Worm (Caenorhabditis elegans) whole organism, young adult: Measurements from ENCODE around the gene F59A7.12.
A peak's percentile ranks its signal among the peaks of the same experiment; 100 is the strongest.

ENCODE experiments used
- B0035.1 ChIP-seq: sonication (generic microtip); optimal IDR thresholded peaks from 2 replicates; lab custom pipeline; 2016; ENCODE audit warnings: missing genetic modification characterization, mild to moderate bottlenecking, missing compliant biosample characterization, missing genotype, missing genetic modification reagents
- B0261.1 ChIP-seq: sonication (generic microtip); optimal IDR thresholded peaks from 2 replicates; lab custom pipeline; 2016; ENCODE audit warnings: mild to moderate bottlenecking, missing genetic modification characterization, moderate library complexity, missing compliant biosample characterization
- B0336.3 ChIP-seq: fragments of 200-800 bp; sonication (Bioruptor generic); IDR thresholded peaks from 2 replicates; pipeline ENCODE4 v1.3.6; 2022; ENCODE audit warnings: missing genetic modification characterization, missing compliant biosample characterization
- C06A6.2 ChIP-seq: fragments of 200-800 bp; sonication (Bioruptor generic); conservative IDR thresholded peaks from 2 replicates; pipeline ENCODE4 v1.3.6; 2022; ENCODE audit warnings: missing genetic modification characterization, missing compliant biosample characterization
- C17E4.6 ChIP-seq: fragments of 200-800 bp; sonication (Bioruptor generic); IDR thresholded peaks from 2 replicates; pipeline ENCODE4 v1.3.6; 2022; ENCODE audit warnings: missing genetic modification reagents, missing genetic modification characterization, missing compliant biosample characterization
- D2030.7 ChIP-seq: fragments of 200-800 bp; sonication (Bioruptor generic); IDR thresholded peaks from 2 replicates; pipeline ENCODE4 v1.3.6; 2022; ENCODE audit warnings: missing genetic modification reagents, missing genetic modification characterization, missing compliant biosample characterization
- F22D6.2 ChIP-seq: sonication (generic microtip); optimal IDR thresholded peaks from 2 replicates; lab custom pipeline; 2016; ENCODE audit warnings: mild to moderate bottlenecking, missing genetic modification characterization, missing compliant biosample characterization
- F33H1.4 ChIP-seq: fragments of 200-800 bp; sonication (Bioruptor generic); IDR thresholded peaks from 2 replicates; pipeline ENCODE4 v1.3.6; 2022; ENCODE audit warnings: missing genetic modification reagents, missing genetic modification characterization, missing compliant biosample characterization
- F57A8.1 ChIP-seq: fragments of 200-800 bp; sonication (Bioruptor generic); optimal IDR thresholded peaks from 2 replicates; lab custom pipeline; 2018; ENCODE audit warnings: mild to moderate bottlenecking, missing genetic modification characterization, moderate library complexity, missing compliant biosample characterization
- T07F8.4 ChIP-seq: sonication (generic microtip); optimal IDR thresholded peaks from 2 replicates; lab custom pipeline; 2016; ENCODE audit warnings: mild to moderate bottlenecking, missing genetic modification characterization, moderate library complexity, missing compliant biosample characterization
- Y53G8AR.9 ChIP-seq: fragments of 200-800 bp; sonication (Bioruptor generic); conservative IDR thresholded peaks from 2 replicates; pipeline ENCODE4 v1.3.6; 2022; ENCODE audit warnings: missing genetic modification reagents, missing genetic modification characterization, missing compliant biosample characterization
- akir-1 ChIP-seq: fragments of 200-800 bp; sonication (Bioruptor generic); optimal IDR thresholded peaks from 2 replicates; lab custom pipeline; 2018; ENCODE audit warnings: mild to moderate bottlenecking, missing genetic modification characterization, moderate library complexity, missing compliant biosample characterization
- aptf-3 ChIP-seq: fragments of 200-800 bp; sonication (Bioruptor generic); IDR thresholded peaks from 2 replicates; pipeline ENCODE4 v1.3.6; 2022; ENCODE audit warnings: missing genetic modification characterization, missing compliant biosample characterization
- athp-1 ChIP-seq: sonication (generic microtip); optimal IDR thresholded peaks from 2 replicates; lab custom pipeline; 2017; ENCODE audit warnings: mild to moderate bottlenecking, missing genetic modification characterization, missing compliant biosample characterization
- attf-6 ChIP-seq: fragments of 200-800 bp; sonication (Bioruptor generic); IDR thresholded peaks from 2 replicates; pipeline ENCODE4 v1.3.6; 2022; ENCODE audit warnings: missing genetic modification reagents, missing genetic modification characterization, missing compliant biosample characterization
- ccch-3 ChIP-seq: fragments of 200-800 bp; sonication (Bioruptor generic); optimal IDR thresholded peaks from 2 replicates; lab custom pipeline; 2018; ENCODE audit warnings: mild to moderate bottlenecking, missing genetic modification characterization, missing compliant biosample characterization
- cebp-1 ChIP-seq, 2 experiments: fragments of 200-800 bp in 1 of 2; sonication (Bioruptor generic) in 1 of 2; sonication (generic microtip) in 1 of 2; IDR thresholded peaks in 1 of 2; optimal IDR thresholded peaks in 1 of 2; 2 replicates each; pipeline versions ENCODE4 v1.3.6 to Lab custom; 2017 to 2022; ENCODE audit warnings: missing compliant biosample characterization in 2 of 2, missing genetic modification characterization in 2 of 2, mild to moderate bottlenecking in 1 of 2, missing genetic modification reagents in 1 of 2, moderate library complexity in 1 of 2
- cebp-2 ChIP-seq: fragments of 200-800 bp; sonication (Bioruptor generic); IDR thresholded peaks from 2 replicates; pipeline ENCODE4 v1.3.6; 2022; ENCODE audit warnings: missing genetic modification characterization, missing compliant biosample characterization
- ceh-100 ChIP-seq: fragments of 200-800 bp; sonication (Bioruptor generic); IDR thresholded peaks from 2 replicates; pipeline ENCODE4 v1.3.6; 2022; ENCODE audit warnings: missing genetic modification reagents, missing genetic modification characterization, missing compliant biosample characterization
- ceh-79 ChIP-seq: sonication (generic microtip); optimal IDR thresholded peaks from 2 replicates; lab custom pipeline; 2017; ENCODE audit warnings: mild to moderate bottlenecking, missing genetic modification characterization, missing compliant biosample characterization
- ceh-91 ChIP-seq: fragments of 200-800 bp; sonication (Bioruptor generic); IDR thresholded peaks from 2 replicates; pipeline ENCODE4 v1.3.6; 2022; ENCODE audit warnings: missing genetic modification reagents, missing genetic modification characterization, missing compliant biosample characterization
- dpl-1 ChIP-seq: fragments of 150-350 bp; optimal IDR thresholded peaks from 2 replicates; lab custom pipeline; 2014; ENCODE audit warnings: missing biosample characterization, missing genetic modification reagents, missing genetic modification characterization
- efl-1 ChIP-seq: fragments of 150-350 bp; optimal IDR thresholded peaks from 2 replicates; lab custom pipeline; 2014; ENCODE audit warnings: missing biosample characterization, missing genetic modification reagents, missing genetic modification characterization
- egl-18 ChIP-seq: fragments of 200-800 bp; sonication (Bioruptor generic); IDR thresholded peaks from 2 replicates; pipeline ENCODE4 v1.3.6; 2022; ENCODE audit warnings: missing genetic modification reagents, missing genetic modification characterization, missing compliant biosample characterization
- hlh-26 ChIP-seq: fragments of 200-800 bp; sonication (Bioruptor generic); conservative IDR thresholded peaks from 2 replicates; pipeline ENCODE4 v1.3.6; 2022; ENCODE audit warnings: missing genetic modification reagents, missing genetic modification characterization, missing compliant biosample characterization
- hrde-1 ChIP-seq: sonication (generic microtip); optimal IDR thresholded peaks from 2 replicates; lab custom pipeline; 2016; ENCODE audit warnings: missing genetic modification characterization, mild to moderate bottlenecking, missing compliant biosample characterization, moderate library complexity, missing genotype, missing genetic modification reagents, borderline replicate concordance
- lir-1 ChIP-seq: fragments of 200-800 bp; sonication (Bioruptor generic); conservative IDR thresholded peaks from 2 replicates; pipeline ENCODE4 v1.3.6; 2022; ENCODE audit warnings: missing genetic modification reagents, missing genetic modification characterization, missing compliant biosample characterization
- lsl-1 ChIP-seq: fragments of 200-800 bp; sonication (Bioruptor generic); optimal IDR thresholded peaks from 2 replicates; lab custom pipeline; 2018; ENCODE audit warnings: mild to moderate bottlenecking, missing genetic modification characterization, moderate library complexity, missing compliant biosample characterization
- madf-10 ChIP-seq: sonication (generic microtip); optimal IDR thresholded peaks from 2 replicates; lab custom pipeline; 2016; ENCODE audit warnings: mild to moderate bottlenecking, missing genetic modification characterization, missing compliant biosample characterization
- madf-6 ChIP-seq: fragments of 200-800 bp; sonication (Bioruptor generic); IDR thresholded peaks from 2 replicates; pipeline ENCODE4 v1.3.6; 2022; ENCODE audit warnings: missing genetic modification reagents, missing genetic modification characterization, missing compliant biosample characterization
- mel-28 ChIP-seq: sonication (generic microtip); optimal IDR thresholded peaks from 2 replicates; lab custom pipeline; 2016; ENCODE audit warnings: borderline replicate concordance, mild to moderate bottlenecking, missing genetic modification characterization, missing compliant biosample characterization
- mes-4 ChIP-seq: sonication (generic microtip); optimal IDR thresholded peaks from 2 replicates; lab custom pipeline; 2016; ENCODE audit warnings: missing genotype, missing genetic modification characterization, missing compliant biosample characterization
- mxl-1 ChIP-seq: sonication (generic microtip); optimal IDR thresholded peaks from 2 replicates; lab custom pipeline; 2016; ENCODE audit warnings: missing genetic modification characterization, missing compliant biosample characterization
- nfya-1 ChIP-seq: sonication (generic microtip); optimal IDR thresholded peaks from 2 replicates; lab custom pipeline; 2017; ENCODE audit warnings: antibody characterized with exemption, missing compliant biosample characterization, missing genetic modification characterization, borderline replicate concordance; ENCODE audit not compliant: insufficient read depth
- nfya-2 ChIP-seq: fragments of 200-800 bp; sonication (Bioruptor generic); IDR thresholded peaks from 2 replicates; pipeline ENCODE4 v1.3.6; 2022; ENCODE audit warnings: missing genetic modification reagents, missing genetic modification characterization, missing compliant biosample characterization
- nfyb-1 ChIP-seq: fragments of 200-800 bp; sonication (Bioruptor generic); IDR thresholded peaks from 2 replicates; pipeline ENCODE4 v1.3.6; 2022; ENCODE audit warnings: missing genetic modification reagents, missing genetic modification characterization, missing compliant biosample characterization
- nhr-120 ChIP-seq: fragments of 200-800 bp; sonication (Bioruptor generic); IDR thresholded peaks from 2 replicates; pipeline ENCODE4 v1.3.6; 2022; ENCODE audit warnings: missing genetic modification characterization, missing compliant biosample characterization
- nhr-179 ChIP-seq: sonication (generic microtip); optimal IDR thresholded peaks from 2 replicates; lab custom pipeline; 2016; ENCODE audit warnings: mild to moderate bottlenecking, missing genetic modification characterization, missing compliant biosample characterization
- pbrm-1 ChIP-seq: fragments of 200-800 bp; sonication (Bioruptor generic); IDR thresholded peaks from 2 replicates; pipeline ENCODE4 v1.3.6; 2022; ENCODE audit warnings: missing genetic modification reagents, missing genetic modification characterization, missing compliant biosample characterization
- pha-4 ChIP-seq: fragments of 150-350 bp; sonication (generic microtip); optimal IDR thresholded peaks from 2 replicates; lab custom pipeline; 2014; ENCODE audit warnings: missing biosample characterization, missing genetic modification reagents, missing genetic modification characterization
- rcor-1 ChIP-seq: fragments of 200-800 bp; sonication (Bioruptor generic); IDR thresholded peaks from 2 replicates; pipeline ENCODE4 v1.3.6; 2022; ENCODE audit warnings: missing genetic modification reagents, missing genetic modification characterization, missing compliant biosample characterization
- sdz-38 ChIP-seq: sonication (generic microtip); optimal IDR thresholded peaks from 2 replicates; lab custom pipeline; 2016; ENCODE audit warnings: missing genotype, missing genetic modification characterization, missing compliant biosample characterization
- snpc-1.1 ChIP-seq: sonication (generic microtip); optimal IDR thresholded peaks from 2 replicates; lab custom pipeline; 2017; ENCODE audit warnings: missing genetic modification characterization, mild to moderate bottlenecking, missing compliant biosample characterization, antibody characterized with exemption, moderate library complexity, missing genotype, missing genetic modification reagents; ENCODE audit not compliant: insufficient read depth
- snpc-4 ChIP-seq, 5 experiments: fragments of 150-350 bp in 1 of 5; sonication (generic microtip) in 4 of 5; optimal IDR thresholded peaks; 2 replicates each; lab custom pipeline; 2014 to 2018; ENCODE audit warnings: missing genetic modification characterization in 5 of 5, missing biosample characterization in 3 of 5, antibody characterized with exemption in 2 of 5, mild to moderate bottlenecking in 2 of 5, missing compliant biosample characterization in 2 of 5, missing genotype in 2 of 5, moderate library complexity in 2 of 5, missing genetic modification reagents in 1 of 5
- unc-62 ChIP-seq: fragments of 150-350 bp; optimal IDR thresholded peaks from 2 replicates; lab custom pipeline; 2014; ENCODE audit warnings: missing biosample characterization, missing genetic modification reagents, missing genetic modification characterization
- zim-3 ChIP-seq: sonication (generic microtip); optimal IDR thresholded peaks from 2 replicates; lab custom pipeline; 2017; ENCODE audit warnings: mild to moderate bottlenecking, missing genetic modification characterization, moderate library complexity, missing compliant biosample characterization
- ztf-25 ChIP-seq: fragments of 200-800 bp; sonication (Bioruptor generic); IDR thresholded peaks from 2 replicates; pipeline ENCODE4 v1.3.6; 2022; ENCODE audit warnings: missing genetic modification reagents, missing genetic modification characterization, missing compliant biosample characterization

F59A7.12 gene

ce11 chrV:2008412-2008811 lies 21.6 kb upstream of the F59A7.12 start (continued):
- TF ChIP-seq B0336.3 (GFP tag; lab: Robert Waterston, UW) (peak; percentile 65), nfya-2 (GFP tag; lab: Robert Waterston, UW) (no peak), unc-62 (no peak), dpl-1 (GFP tag; lab: Kevin White, UChicago) (peak; percentile 62), aptf-3 (no peak), nfyb-1 (peak; percentile 67; the same call in 1 of the 2 replicates), D2030.7 (GFP tag; lab: Robert Waterston, UW) (peak; percentile 90), zim-3 (tag; lab: Kevin White, UChicago) (no peak), madf-10 (tag; lab: Kevin White, UChicago) (peak; percentile 57), pha-4 (no peak), F57A8.1 (GFP tag; lab: Kevin White, UChicago) (no peak), lir-1 (GFP tag; lab: Robert Waterston, UW) (peak; percentile 57; the same call in 1 of the 2 replicates), mxl-1 (tag; lab: Kevin White, UChicago) (no peak), ceh-100 (GFP tag; lab: Robert Waterston, UW) (peak; percentile 56; the same call in 1 of the 2 replicates), F33H1.4 (GFP tag; lab: Robert Waterston, UW) (peak; percentile 75), ztf-25 (peak; percentile 85; the same call in 1 of the 2 replicates), mes-4 (no peak), nhr-120 (GFP tag; lab: Robert Waterston, UW) (no peak), attf-6 (GFP tag; lab: Robert Waterston, UW) (0 out of 2 replicates have a peak, but pooled peaks have one; percentile 36), lsl-1 (GFP tag; lab: Kevin White, UChicago) (peak; percentile 93), ceh-91 (GFP tag; lab: Robert Waterston, UW) (peak; percentile 89), snpc-1.1 (tag; lab: Kevin White, UChicago) (no peak), pbrm-1 (GFP tag; lab: Robert Waterston, UW) (peak; percentile 82), efl-1 (GFP tag; lab: Kevin White, UChicago) (peak; percentile 58), madf-6 (GFP tag; lab: Robert Waterston, UW) (peak; percentile 90), cebp-1 (GFP tag; IDR thresholded peaks at IDR 0.05; lab: Robert Waterston, UW) (peak; percentile 44; the same call in 1 of the 2 replicates), cebp-1 (tag; optimal IDR thresholded peaks at IDR 0.05; lab: Kevin White, UChicago) (peak; percentile 35), hrde-1 (no peak), cebp-2 (GFP tag; lab: Robert Waterston, UW) (no peak), sdz-38 (tag; lab: Kevin White, UChicago) (no peak), F22D6.2 (tag; lab: Kevin White, UChicago) (no peak), nfya-1 (no peak), egl-18 (no peak), B0261.1 (tag; lab: Kevin White, UChicago) (no peak), nhr-179 (tag; lab: Kevin White, UChicago) (no peak), C17E4.6 (GFP tag; lab: Robert Waterston, UW) (no peak), ccch-3 (GFP tag; lab: Kevin White, UChicago) (no peak), athp-1 (tag; lab: Kevin White, UChicago) (peak; percentile 68), rcor-1 (GFP tag; lab: Robert Waterston, UW) (peak; percentile 87), Y53G8AR.9 (GFP tag; lab: Robert Waterston, UW) (0 out of 2 replicates have a peak, but pooled peaks have one; percentile 46), mel-28 (tag; lab: Kevin White, UChicago) (no peak), ceh-79 (no peak), hlh-26 (no peak), akir-1 (GFP tag; lab: Kevin White, UChicago) (no peak), T07F8.4 (tag; lab: Kevin White, UChicago) (no peak), B0035.1 (tag; lab: Kevin White, UChicago) (no peak), snpc-4 (GFP tag; optimal IDR thresholded peaks at IDR 0.05; lab: Kevin White, UChicago) (peak; percentile 29), snpc-4 (tag; optimal IDR thresholded peaks at IDR 0.05; lab: Kevin White, UChicago) (peak in 2 of 4 experiments; percentile 25 to 30), C06A6.2 (no peak)
